Worm (Caenorhabditis elegans) whole organism, young adult: ENCODE results near the gene str-190.

Source experiments
- B0019.2 ChIP-seq: fragments of 200-800 bp; sonication (Bioruptor generic); conservative IDR thresholded peaks from 2 replicates; pipeline ENCODE4 v1.3.6; 2022; ENCODE audit warnings: missing genetic modification reagents, missing genetic modification characterization, missing compliant biosample characterization
- B0336.3 ChIP-seq: fragments of 200-800 bp; sonication (Bioruptor generic); IDR thresholded peaks from 2 replicates; pipeline ENCODE4 v1.3.6; 2022; ENCODE audit warnings: missing genetic modification characterization, missing compliant biosample characterization
- C17E4.6 ChIP-seq: fragments of 200-800 bp; sonication (Bioruptor generic); IDR thresholded peaks from 2 replicates; pipeline ENCODE4 v1.3.6; 2022; ENCODE audit warnings: missing genetic modification reagents, missing genetic modification characterization, missing compliant biosample characterization
- F23B12.7 ChIP-seq: sonication (generic microtip); optimal IDR thresholded peaks from 2 replicates; lab custom pipeline; 2017; ENCODE audit warnings: missing genetic modification characterization, mild to moderate bottlenecking, missing compliant biosample characterization, antibody characterized with exemption, moderate library complexity; ENCODE audit not compliant: insufficient read depth
- F33H1.4 ChIP-seq: fragments of 200-800 bp; sonication (Bioruptor generic); IDR thresholded peaks from 2 replicates; pipeline ENCODE4 v1.3.6; 2022; ENCODE audit warnings: missing genetic modification reagents, missing genetic modification characterization, missing compliant biosample characterization
- K12H6.12 ChIP-seq: fragments of 200-800 bp; sonication (Bioruptor generic); optimal IDR thresholded peaks from 2 replicates; lab custom pipeline; 2018; ENCODE audit warnings: mild to moderate bottlenecking, missing genetic modification characterization, missing compliant biosample characterization
- T07F8.4 ChIP-seq: sonication (generic microtip); optimal IDR thresholded peaks from 2 replicates; lab custom pipeline; 2016; ENCODE audit warnings: mild to moderate bottlenecking, missing genetic modification characterization, moderate library complexity, missing compliant biosample characterization
- ama-1 ChIP-seq, 3 experiments: fragments of 150-350 bp in 1 of 3; sonication (generic microtip) in 2 of 3; optimal IDR thresholded peaks; 2 replicates each; lab custom pipeline; 2014 to 2018; ENCODE audit warnings: missing biosample characterization in 2 of 3, missing genetic modification characterization in 2 of 3, missing genetic modification reagents in 2 of 3
- aptf-2 ChIP-seq: fragments of 200-800 bp; sonication (Bioruptor generic); conservative IDR thresholded peaks from 2 replicates; pipeline ENCODE4 v1.3.6; 2022; ENCODE audit warnings: missing genetic modification reagents, missing genetic modification characterization, missing compliant biosample characterization
- attf-3 ChIP-seq: fragments of 200-800 bp; sonication (Bioruptor generic); conservative IDR thresholded peaks from 2 replicates; pipeline ENCODE4 v1.3.6; 2022; ENCODE audit warnings: missing genetic modification reagents, missing genetic modification characterization, missing compliant biosample characterization
- attf-5 ChIP-seq: fragments of 200-800 bp; sonication (Bioruptor generic); optimal IDR thresholded peaks from 2 replicates; lab custom pipeline; 2018; ENCODE audit warnings: mild to moderate bottlenecking, missing genetic modification characterization, missing compliant biosample characterization
- bed-2 ChIP-seq: fragments of 200-800 bp; sonication (Bioruptor generic); IDR thresholded peaks from 2 replicates; pipeline ENCODE4 v1.3.6; 2022; ENCODE audit warnings: missing genetic modification reagents, missing genetic modification characterization, missing compliant biosample characterization
- ccch-3 ChIP-seq: fragments of 200-800 bp; sonication (Bioruptor generic); optimal IDR thresholded peaks from 2 replicates; lab custom pipeline; 2018; ENCODE audit warnings: mild to moderate bottlenecking, missing genetic modification characterization, missing compliant biosample characterization
- ceh-27 ChIP-seq: fragments of 200-800 bp; sonication (Bioruptor generic); optimal IDR thresholded peaks from 2 replicates; lab custom pipeline; 2018; ENCODE audit warnings: mild to moderate bottlenecking, missing genetic modification characterization, moderate library complexity, missing compliant biosample characterization
- ceh-91 ChIP-seq: fragments of 200-800 bp; sonication (Bioruptor generic); IDR thresholded peaks from 2 replicates; pipeline ENCODE4 v1.3.6; 2022; ENCODE audit warnings: missing genetic modification reagents, missing genetic modification characterization, missing compliant biosample characterization
- dpff-1 ChIP-seq: sonication (generic microtip); optimal IDR thresholded peaks from 2 replicates; lab custom pipeline; 2017; ENCODE audit warnings: mild to moderate bottlenecking, missing genetic modification characterization, missing compliant biosample characterization
- dpl-1 ChIP-seq: fragments of 150-350 bp; optimal IDR thresholded peaks from 2 replicates; lab custom pipeline; 2014; ENCODE audit warnings: missing biosample characterization, missing genetic modification reagents, missing genetic modification characterization
- ekl-4 ChIP-seq: fragments of 200-800 bp; sonication (Bioruptor generic); IDR thresholded peaks from 2 replicates; pipeline ENCODE4 v1.3.6; 2022; ENCODE audit warnings: missing genetic modification reagents, missing genetic modification characterization, missing compliant biosample characterization
- hlh-12 ChIP-seq: sonication (generic microtip); optimal IDR thresholded peaks from 2 replicates; lab custom pipeline; 2016; ENCODE audit warnings: missing genetic modification characterization, missing compliant biosample characterization
- hmg-20 ChIP-seq: fragments of 200-800 bp; sonication (Bioruptor generic); IDR thresholded peaks from 2 replicates; pipeline ENCODE4 v1.3.6; 2022; ENCODE audit warnings: missing genetic modification reagents, missing genetic modification characterization, missing compliant biosample characterization
- hrde-1 ChIP-seq: sonication (generic microtip); optimal IDR thresholded peaks from 2 replicates; lab custom pipeline; 2016; ENCODE audit warnings: missing genetic modification characterization, mild to moderate bottlenecking, missing compliant biosample characterization, moderate library complexity, missing genotype, missing genetic modification reagents, borderline replicate concordance
- hsf-1 ChIP-seq: fragments of 200-800 bp; sonication (Bioruptor generic); IDR thresholded peaks from 2 replicates; pipeline ENCODE4 v1.3.6; 2022; ENCODE audit warnings: missing genetic modification reagents, missing genetic modification characterization, missing compliant biosample characterization
- lin-26 ChIP-seq: fragments of 200-800 bp; sonication (Bioruptor generic); IDR thresholded peaks from 2 replicates; pipeline ENCODE4 v1.3.6; 2022; ENCODE audit warnings: missing genetic modification reagents, missing genetic modification characterization, missing compliant biosample characterization
- madf-10 ChIP-seq: sonication (generic microtip); optimal IDR thresholded peaks from 2 replicates; lab custom pipeline; 2016; ENCODE audit warnings: mild to moderate bottlenecking, missing genetic modification characterization, missing compliant biosample characterization
- madf-3 ChIP-seq: fragments of 200-800 bp; sonication (Bioruptor generic); IDR thresholded peaks from 2 replicates; pipeline ENCODE4 v1.3.6; 2022; ENCODE audit warnings: missing genetic modification reagents, missing genetic modification characterization, missing compliant biosample characterization
- madf-6 ChIP-seq: fragments of 200-800 bp; sonication (Bioruptor generic); IDR thresholded peaks from 2 replicates; pipeline ENCODE4 v1.3.6; 2022; ENCODE audit warnings: missing genetic modification reagents, missing genetic modification characterization, missing compliant biosample characterization
- mcd-1 ChIP-seq: fragments of 200-800 bp; sonication (Bioruptor generic); IDR thresholded peaks from 2 replicates; pipeline ENCODE4 v1.3.6; 2022; ENCODE audit warnings: missing genetic modification reagents, missing genetic modification characterization, missing compliant biosample characterization
- mel-28 ChIP-seq: sonication (generic microtip); optimal IDR thresholded peaks from 2 replicates; lab custom pipeline; 2016; ENCODE audit warnings: borderline replicate concordance, mild to moderate bottlenecking, missing genetic modification characterization, missing compliant biosample characterization
- mxl-1 ChIP-seq: sonication (generic microtip); optimal IDR thresholded peaks from 2 replicates; lab custom pipeline; 2016; ENCODE audit warnings: missing genetic modification characterization, missing compliant biosample characterization
- nhr-80 ChIP-seq: sonication (generic microtip); optimal IDR thresholded peaks from 2 replicates; lab custom pipeline; 2016; ENCODE audit warnings: missing genetic modification characterization, missing compliant biosample characterization
- sptf-2 ChIP-seq: fragments of 200-800 bp; sonication (Bioruptor generic); optimal IDR thresholded peaks from 2 replicates; lab custom pipeline; 2018; ENCODE audit warnings: mild to moderate bottlenecking, missing genetic modification characterization, missing compliant biosample characterization
- tlf-1 ChIP-seq: fragments of 200-800 bp; sonication (Bioruptor generic); optimal IDR thresholded peaks from 2 replicates; lab custom pipeline; 2018; ENCODE audit warnings: mild to moderate bottlenecking, missing genetic modification characterization, missing compliant biosample characterization
- ztf-18 ChIP-seq: sonication (generic microtip); optimal IDR thresholded peaks from 2 replicates; lab custom pipeline; 2016; ENCODE audit warnings: missing genotype, mild to moderate bottlenecking, missing genetic modification characterization, missing compliant biosample characterization
- ztf-25 ChIP-seq: fragments of 200-800 bp; sonication (Bioruptor generic); IDR thresholded peaks from 2 replicates; pipeline ENCODE4 v1.3.6; 2022; ENCODE audit warnings: missing genetic modification reagents, missing genetic modification characterization, missing compliant biosample characterization
- ztf-26 ChIP-seq: sonication (generic microtip); optimal IDR thresholded peaks from 2 replicates; lab custom pipeline; 2017; ENCODE audit warnings: missing genetic modification characterization, missing compliant biosample characterization
- ztf-28 ChIP-seq: fragments of 200-800 bp; sonication (Bioruptor generic); IDR thresholded peaks from 2 replicates; pipeline ENCODE4 v1.3.6; 2022; ENCODE audit warnings: missing genetic modification reagents, missing genetic modification characterization, missing compliant biosample characterization
- ztf-6 ChIP-seq: fragments of 200-800 bp; sonication (Bioruptor generic); IDR thresholded peaks from 2 replicates; pipeline ENCODE4 v1.3.6; 2022; ENCODE audit warnings: missing genetic modification reagents, missing genetic modification characterization, missing compliant biosample characterization

Gene str-190

ce11 chrV:7478404-7478803, at the start of gene str-190:
str-190 (minus strand) TSS chrV:7478504.
- no peak for TF ChIP-seq ztf-28 (GFP tag; lab: Robert Waterston, UW)
- TF ChIP-seq, all 124 proteins: peak for 0

ce11 chrV:7527153-7527552, 48.8 kb upstream of the str-190 start, which contains the start of gene C54F6.17:
C54F6.17 (plus strand) TSS chrV:7527453.
- no peak for TF ChIP-seq F23B12.7 (tag; lab: Kevin White, UChicago)
- TF ChIP-seq attf-5: no peak
- no peak for TF ChIP-seq K12H6.12
- no peak for TF ChIP-seq hrde-1 (tag; lab: Kevin White, UChicago)
- no peak for TF ChIP-seq ceh-27
- no peak for TF ChIP-seq hsf-1
- TF ChIP-seq nhr-80 (tag; lab: Kevin White, UChicago): no peak
- no peak for TF ChIP-seq ztf-6 (GFP tag; lab: Robert Waterston, UW)
- no peak for TF ChIP-seq mel-28 (tag; lab: Kevin White, UChicago)
- no peak for TF ChIP-seq aptf-2 (GFP tag; lab: Robert Waterston, UW)
- TF ChIP-seq madf-3 (GFP tag; lab: Robert Waterston, UW): no peak
- no peak for TF ChIP-seq bed-2 (GFP tag; lab: Robert Waterston, UW)

ce11 chrV:7525695-7526094, 47.4 kb upstream of the str-190 start, which contains the start of gene C54F6.18:
C54F6.18 (plus strand) TSS chrV:7525995.
- no peak for TF ChIP-seq ztf-25 (GFP tag; lab: Robert Waterston, UW)
- TF ChIP-seq hmg-20 (GFP tag; lab: Robert Waterston, UW): no peak
- TF ChIP-seq ccch-3: no peak
- no peak for TF ChIP-seq K12H6.12
- no peak for TF ChIP-seq mxl-1 (tag; lab: Kevin White, UChicago)
- no peak for TF ChIP-seq B0336.3 (GFP tag; lab: Robert Waterston, UW)
- no peak for TF ChIP-seq mcd-1 (GFP tag; lab: Robert Waterston, UW)
- TF ChIP-seq attf-3 (GFP tag; lab: Robert Waterston, UW): no peak
- no peak for TF ChIP-seq hlh-12 (tag; lab: Kevin White, UChicago)
- no peak for TF ChIP-seq bed-2 (GFP tag; lab: Robert Waterston, UW)
- no peak for TF ChIP-seq ztf-18 (tag; lab: Kevin White, UChicago)
- TF ChIP-seq T07F8.4 (tag; lab: Kevin White, UChicago): no peak
- no peak for TF ChIP-seq ztf-26
- no peak for TF ChIP-seq tlf-1 (GFP tag; lab: Kevin White, UChicago)
- no peak for TF ChIP-seq madf-3 (GFP tag; lab: Robert Waterston, UW)
- no peak for TF ChIP-seq dpff-1
- no peak for TF ChIP-seq F33H1.4 (GFP tag; lab: Robert Waterston, UW)
- TF ChIP-seq B0019.2 (GFP tag; lab: Robert Waterston, UW): no peak
- TF ChIP-seq dpl-1: no peak
- no peak for TF ChIP-seq C17E4.6 (GFP tag; lab: Robert Waterston, UW)

- TF ChIP-seq attf-3 (GFP tag; lab: Robert Waterston, UW) (no peak), ama-1 (optimal IDR thresholded peaks at IDR 0.05; lab: Kevin White, UChicago) (no peak), ama-1 (GFP tag; optimal IDR thresholded peaks at IDR 0.05; lab: Kevin White, UChicago) (no peak), madf-6 (no peak), ekl-4 (GFP tag; lab: Robert Waterston, UW) (no peak), B0019.2 (GFP tag; lab: Robert Waterston, UW) (no peak), B0336.3 (GFP tag; lab: Robert Waterston, UW) (no peak), F33H1.4 (GFP tag; lab: Robert Waterston, UW) (no peak), hrde-1 (tag; lab: Kevin White, UChicago) (no peak), madf-10 (tag; lab: Kevin White, UChicago) (no peak), C17E4.6 (GFP tag; lab: Robert Waterston, UW) (no peak), hlh-12 (tag; lab: Kevin White, UChicago) (no peak), hsf-1 (no peak), bed-2 (GFP tag; lab: Robert Waterston, UW) (no peak), sptf-2 (GFP tag; lab: Kevin White, UChicago) (no peak), ceh-91 (no peak), F23B12.7 (tag; lab: Kevin White, UChicago) (no peak), attf-5 (no peak), lin-26 (GFP tag; lab: Robert Waterston, UW) (no peak)
Measured at ce11 chrV:7524447-7524846, 46.1 kb upstream of the str-190 start, which contains the start of gene C54F6.20. C54F6.20 (plus strand) TSS chrV:7524747.
